Worm (Caenorhabditis elegans) whole organism, L4/young adult: ENCODE results near the gene T13B5.9.

ENCODE experiments used
- W03F9.2 ChIP-seq: fragments of 150-350 bp; optimal IDR thresholded peaks from 2 replicates; lab custom pipeline; 2014; ENCODE audit warnings: missing biosample characterization, missing genetic modification characterization
- dao-5 ChIP-seq: sonication (generic microtip); optimal IDR thresholded peaks from 2 replicates; lab custom pipeline; 2016; ENCODE audit warnings: missing genotype, missing genetic modification characterization, moderate library complexity, missing compliant biosample characterization
- him-1 ChIP-seq: sonication (generic microtip); optimal IDR thresholded peaks from 2 replicates; lab custom pipeline; 2016; ENCODE audit warnings: missing genotype, missing genetic modification reagents, missing genetic modification characterization, missing compliant biosample characterization

DNA sequence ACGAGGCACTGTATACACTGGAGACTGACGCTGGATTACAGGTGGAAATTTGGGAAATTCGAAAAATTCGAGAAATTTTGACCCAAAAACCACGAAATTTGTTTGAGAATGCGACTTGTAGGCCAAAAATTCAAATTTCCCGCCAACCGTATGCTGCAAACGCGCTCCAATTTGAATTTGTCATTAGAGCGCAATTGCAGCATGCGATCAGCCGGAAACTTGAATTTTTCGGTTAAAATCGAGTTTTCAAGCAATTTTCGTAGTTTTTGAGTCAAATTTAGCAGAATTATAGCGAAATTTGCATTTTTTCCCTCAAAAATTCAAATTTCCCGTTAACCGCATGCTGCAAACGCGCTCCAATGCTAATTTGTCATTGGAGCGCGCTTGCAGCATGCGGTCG lies 25.9 kb upstream of the T13B5.9 start:
- no peak for TF ChIP-seq dao-5
- no peak for TF ChIP-seq him-1 (tag; lab: Kevin White, UChicago)
- TF ChIP-seq W03F9.2 (tag; lab: Kevin White, UChicago): no peak
